Fruit fly (Drosophila melanogaster): ENCODE results near the gene nom.
A peak's percentile ranks its signal among the peaks of the same experiment; 100 is the strongest.

The nom gene

dm6 chr3R:8744198-8744597 lies 21.2 kb downstream of the nom start (continued):
- no peak for TF ChIP-seq CG17612 (GFP tag; IDR thresholded peaks at IDR 0.05)
- no peak for TF ChIP-seq CG12299 (tag; optimal IDR thresholded peaks at IDR 0.05)
- no peak for TF ChIP-seq CG16779 (GFP tag; IDR thresholded peaks at IDR 0.05)
- TF ChIP-seq CG14050 (GFP tag; IDR thresholded peaks at IDR 0.05) = peak; percentile 12; the same call in 2 of the 3 replicates
- TF ChIP-seq ttk (GFP tag; IDR thresholded peaks at IDR 0.05) = peak; percentile 8; the same call in 1 of the 2 replicates
- no peak for TF ChIP-seq Dad (GFP tag; optimal IDR thresholded peaks at IDR 0.05)
- TF ChIP-seq CG2889 (GFP tag; IDR thresholded peaks at IDR 0.05) = no peak
- peak; percentile 52 for TF ChIP-seq Med (GFP tag)
- peak; percentile 59 for TF ChIP-seq CG2712 (tag; optimal IDR thresholded peaks at IDR 0.05)
- no peak for TF ChIP-seq HLHmδ (GFP tag; optimal IDR thresholded peaks at IDR 0.05)
- no peak for TF ChIP-seq wor (GFP tag; IDR thresholded peaks at IDR 0.05)
- TF ChIP-seq slbo (GFP tag; IDR thresholded peaks at IDR 0.05) = peak; percentile 35; the same call in 1 of the 2 replicates
- 0 out of 2 replicates have a peak, but pooled peaks have one; percentile 10 for TF ChIP-seq gsb (GFP tag; IDR thresholded peaks at IDR 0.05)
- TF ChIP-seq gcm (GFP tag; optimal IDR thresholded peaks at IDR 0.05) = peak; percentile 33
- no peak for TF ChIP-seq Atf3 (GFP tag; optimal IDR thresholded peaks at IDR 0.05)
- no peak for TF ChIP-seq ssp (GFP tag; IDR thresholded peaks at IDR 0.05)
- peak; percentile 42; the same call in 1 of the 2 replicates for TF ChIP-seq sob (GFP tag; IDR thresholded peaks at IDR 0.05)
- no peak for TF ChIP-seq Dp (GFP tag; optimal IDR thresholded peaks at IDR 0.05)
- TF ChIP-seq D (optimal IDR thresholded peaks at IDR 0.05) = no peak
- no peak for TF ChIP-seq D (GFP tag; optimal IDR thresholded peaks at IDR 0.05)
- TF ChIP-seq CG10431 (GFP tag; optimal IDR thresholded peaks at IDR 0.05) = no peak
- no peak for TF ChIP-seq CG11696 (GFP tag; IDR thresholded peaks at IDR 0.05)
- TF ChIP-seq CG12236 (GFP tag; optimal IDR thresholded peaks at IDR 0.05) = no peak
- TF ChIP-seq lilli (GFP tag; optimal IDR thresholded peaks at IDR 0.05) = peak; percentile 66
- TF ChIP-seq sug (tag; optimal IDR thresholded peaks at IDR 0.05) = peak; percentile 50
- no peak for TF ChIP-seq Lhr (GFP tag; optimal IDR thresholded peaks at IDR 0.05)
- TF ChIP-seq Atf6 (GFP tag; IDR thresholded peaks at IDR 0.05) = peak; percentile 34; the same call in 1 of the 2 replicates
- TF ChIP-seq Fer1 (GFP tag; optimal IDR thresholded peaks at IDR 0.05) = peak; percentile 45
- peak in 1 of 2 experiments; percentile 50 for TF ChIP-seq dpn (GFP tag; optimal IDR thresholded peaks at IDR 0.05)
- no peak for TF ChIP-seq CG13123 (GFP tag; optimal IDR thresholded peaks at IDR 0.05)
- TF ChIP-seq CG32767 (GFP tag; IDR thresholded peaks at IDR 0.05) = peak; percentile 39; the same call in 1 of the 2 replicates
- peak; percentile 48 for TF ChIP-seq CG17359 (tag; optimal IDR thresholded peaks at IDR 0.05)
- no peak for TF ChIP-seq dmrt99B (tag; optimal IDR thresholded peaks at IDR 0.05)
- TF ChIP-seq sr (GFP tag; IDR thresholded peaks at IDR 0.05) = no peak
- no peak for TF ChIP-seq ftz-f1 (GFP tag; optimal IDR thresholded peaks at IDR 0.05)
- no peak for TF ChIP-seq tll (GFP tag; optimal IDR thresholded peaks at IDR 0.05)
- TF ChIP-seq bcd (GFP tag; optimal IDR thresholded peaks at IDR 0.05) = peak; percentile 10
- no peak for TF ChIP-seq Bgb (GFP tag; IDR thresholded peaks at IDR 0.05; ENCODE audit: partially characterized antibody)
- no peak for TF ChIP-seq CkIIα-i1 (GFP tag; IDR thresholded peaks at IDR 0.05)
- no peak for TF ChIP-seq YL-1 (GFP tag; optimal IDR thresholded peaks at IDR 0.05)
- no peak for TF ChIP-seq Bteb2 (GFP tag; optimal IDR thresholded peaks at IDR 0.05)
- TF ChIP-seq CG11085 (GFP tag; IDR thresholded peaks at IDR 0.05) = no peak
- no peak for TF ChIP-seq CG10654 (GFP tag; optimal IDR thresholded peaks at IDR 0.05)
- TF ChIP-seq corto (GFP tag; optimal IDR thresholded peaks at IDR 0.05) = no peak
- peak; percentile 24 for TF ChIP-seq gcm2 (GFP tag; optimal IDR thresholded peaks at IDR 0.05)
- TF ChIP-seq CG1603 (tag; optimal IDR thresholded peaks at IDR 0.05) = peak; percentile 44
- no peak for TF ChIP-seq CG9876 (GFP tag; optimal IDR thresholded peaks at IDR 0.05)
- TF ChIP-seq CG30431 (GFP tag; optimal IDR thresholded peaks at IDR 0.05) = peak; percentile 22
- TF ChIP-seq ems (GFP tag; optimal IDR thresholded peaks at IDR 0.05) = peak; percentile 20
- peak; percentile 59 for TF ChIP-seq vvl (GFP tag; IDR thresholded peaks at IDR 0.05)
- TF ChIP-seq Ptx1 (GFP tag; IDR thresholded peaks at IDR 0.05) = peak; percentile 77
- no peak for TF ChIP-seq lbe (GFP tag; optimal IDR thresholded peaks at IDR 0.05)

Measured in whole organism, embryonic.